Worm (Caenorhabditis elegans) whole organism, L2 larva: ENCODE results near the gene T21D9.2.

Source experiments
- lin-39 ChIP-seq: fragments of 150-350 bp; optimal IDR thresholded peaks from 2 replicates; lab custom pipeline; 2014; ENCODE audit warnings: missing biosample characterization, missing genetic modification reagents, missing genetic modification characterization
- lsy-2 ChIP-seq, 2 experiments: fragments of 150-350 bp in 1 of 2; sonication (generic microtip) in 1 of 2; optimal IDR thresholded peaks; 2 replicates each; lab custom pipeline; 2014 to 2017; ENCODE audit warnings: missing biosample characterization in 2 of 2, missing genetic modification characterization in 2 of 2
- mdl-1 ChIP-seq, 2 experiments: fragments of 150-350 bp in 1 of 2; sonication (generic microtip) in 1 of 2; optimal IDR thresholded peaks; 2 replicates each; lab custom pipeline; 2017; ENCODE audit warnings: missing biosample characterization in 2 of 2, missing genetic modification characterization in 2 of 2
- nhr-237 ChIP-seq: fragments of 150-350 bp; optimal IDR thresholded peaks from 2 replicates; lab custom pipeline; 2014; ENCODE audit warnings: missing biosample characterization, missing genetic modification characterization
- unc-55 ChIP-seq: fragments of 150-350 bp; sonication (generic microtip); optimal IDR thresholded peaks from 3 replicates; lab custom pipeline; 2014; ENCODE audit warnings: missing biosample characterization, missing genetic modification reagents, missing genetic modification characterization
- zag-1 ChIP-seq: fragments of 150-350 bp; optimal IDR thresholded peaks from 2 replicates; lab custom pipeline; 2014; ENCODE audit warnings: missing biosample characterization, missing genetic modification characterization
- ztf-11 ChIP-seq: sonication (generic microtip); optimal IDR thresholded peaks from 2 replicates; lab custom pipeline; 2017; ENCODE audit warnings: missing biosample characterization, missing genetic modification characterization
- ztf-4 ChIP-seq: fragments of 150-350 bp; optimal IDR thresholded peaks from 2 replicates; lab custom pipeline; 2014; ENCODE audit warnings: missing biosample characterization, missing genetic modification characterization

DNA sequence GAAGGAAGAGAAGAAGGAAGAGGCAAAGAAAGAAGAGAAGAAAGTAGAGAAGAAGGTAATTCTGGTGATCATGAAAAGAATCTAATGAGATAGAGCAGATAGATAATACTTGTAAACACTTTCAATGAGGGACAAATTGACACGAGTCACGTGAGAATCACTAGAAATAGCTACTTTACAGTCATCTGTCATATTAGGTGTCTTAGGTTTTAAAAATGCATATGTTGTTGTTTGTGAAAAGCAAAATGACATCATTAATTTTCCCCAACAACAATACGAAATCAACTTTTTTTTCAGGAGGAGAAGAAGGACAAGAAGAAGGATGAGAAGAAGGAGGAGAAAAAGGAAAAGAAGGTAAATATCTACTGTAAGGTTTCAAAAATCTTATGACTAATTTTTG, 21.5 kb downstream of the T21D9.2 start:
- TF ChIP-seq ztf-4 (tag; lab: Kevin White, UChicago): no peak
- no peak for TF ChIP-seq nhr-237 (tag; lab: Kevin White, UChicago)
- no peak for TF ChIP-seq ztf-11 (tag; lab: Kevin White, UChicago)
- TF ChIP-seq lin-39 (tag; lab: Kevin White, UChicago): no peak
- no peak for TF ChIP-seq zag-1 (tag; lab: Kevin White, UChicago)
- TF ChIP-seq lsy-2 (tag; optimal IDR thresholded peaks at IDR 0.05; lab: Kevin White, UChicago): no peak
- TF ChIP-seq mdl-1 (tag; optimal IDR thresholded peaks at IDR 0.05; lab: Kevin White, UChicago): no peak
- no peak for TF ChIP-seq unc-55 (GFP tag; lab: Kevin White, UChicago)
